Worm (Caenorhabditis elegans) whole organism, L2 larva: ENCODE measurements around the gene srw-144.

Experiments used
- C34F6.9 ChIP-seq: fragments of 150-350 bp; optimal IDR thresholded peaks from 2 replicates; lab custom pipeline; 2014; ENCODE audit warnings: missing biosample characterization, missing genetic modification characterization
- F13H6.1 ChIP-seq: sonication (generic microtip); optimal IDR thresholded peaks from 2 replicates; lab custom pipeline; 2016; ENCODE audit warnings: missing genetic modification characterization, missing compliant biosample characterization
- R02D3.7 ChIP-seq: fragments of 150-350 bp; optimal IDR thresholded peaks from 2 replicates; lab custom pipeline; 2014; ENCODE audit warnings: missing biosample characterization, missing genetic modification characterization
- Y55F3AM.14 ChIP-seq: fragments of 200-800 bp; sonication (Bioruptor generic); optimal IDR thresholded peaks from 2 replicates; lab custom pipeline; 2018; ENCODE audit warnings: mild to moderate bottlenecking, missing genetic modification characterization, missing compliant biosample characterization
- ZK546.5 ChIP-seq: sonication (generic microtip); optimal IDR thresholded peaks from 2 replicates; lab custom pipeline; 2017; ENCODE audit warnings: missing biosample characterization, missing genetic modification characterization
- alr-1 ChIP-seq: fragments of 150-350 bp; optimal IDR thresholded peaks from 2 replicates; lab custom pipeline; 2014; ENCODE audit warnings: missing biosample characterization, missing genetic modification characterization
- aly-2 ChIP-seq: fragments of 150-350 bp; optimal IDR thresholded peaks from 2 replicates; lab custom pipeline; 2014; ENCODE audit warnings: missing biosample characterization, missing genetic modification characterization
- ama-1 ChIP-seq: fragments of 150-350 bp; optimal IDR thresholded peaks from 2 replicates; lab custom pipeline; 2018; ENCODE audit warnings: inconsistent platforms
- blmp-1 ChIP-seq: sonication (generic microtip); optimal IDR thresholded peaks from 2 replicates; lab custom pipeline; 2017; ENCODE audit warnings: missing genetic modification characterization, mild to moderate bottlenecking, missing compliant biosample characterization, antibody characterized with exemption, moderate library complexity; ENCODE audit not compliant: insufficient read depth
- ceh-82 ChIP-seq: fragments of 150-350 bp; optimal IDR thresholded peaks from 2 replicates; lab custom pipeline; 2014; ENCODE audit warnings: missing biosample characterization, missing genetic modification characterization
- egl-27 ChIP-seq: sonication (generic microtip); optimal IDR thresholded peaks from 3 replicates; lab custom pipeline; 2017; ENCODE audit warnings: missing biosample characterization, missing genetic modification reagents, missing genetic modification characterization
- elt-3 ChIP-seq: sonication (generic microtip); optimal IDR thresholded peaks from 2 replicates; lab custom pipeline; 2017; ENCODE audit warnings: missing biosample characterization, missing genetic modification characterization
- fos-1 ChIP-seq: fragments of 150-350 bp; optimal IDR thresholded peaks from 2 replicates; lab custom pipeline; 2014; ENCODE audit warnings: missing biosample characterization, missing genetic modification characterization
- lin-11 ChIP-seq: fragments of 150-350 bp; sonication (generic microtip); optimal IDR thresholded peaks from 2 replicates; lab custom pipeline; 2014; ENCODE audit warnings: missing biosample characterization, missing genetic modification characterization, inconsistent platforms, mixed read lengths
- lin-13 ChIP-seq: fragments of 150-350 bp; optimal IDR thresholded peaks from 2 replicates; lab custom pipeline; 2014; ENCODE audit warnings: missing biosample characterization, missing genetic modification reagents, missing genetic modification characterization
- lin-39 ChIP-seq: fragments of 150-350 bp; optimal IDR thresholded peaks from 2 replicates; lab custom pipeline; 2014; ENCODE audit warnings: missing biosample characterization, missing genetic modification reagents, missing genetic modification characterization
- lsy-2 ChIP-seq, 2 experiments: fragments of 150-350 bp in 1 of 2; sonication (generic microtip) in 1 of 2; optimal IDR thresholded peaks; 2 replicates each; lab custom pipeline; 2014 to 2017; ENCODE audit warnings: missing biosample characterization in 2 of 2, missing genetic modification characterization in 2 of 2
- mbf-1 ChIP-seq: sonication (generic microtip); optimal IDR thresholded peaks from 2 replicates; lab custom pipeline; 2017; ENCODE audit warnings: missing biosample characterization, missing genetic modification characterization
- nhr-11 ChIP-seq: fragments of 150-350 bp; optimal IDR thresholded peaks from 2 replicates; lab custom pipeline; 2014; ENCODE audit warnings: missing biosample characterization, missing genetic modification characterization
- nhr-12 ChIP-seq: fragments of 150-350 bp; optimal IDR thresholded peaks from 2 replicates; lab custom pipeline; 2014; ENCODE audit warnings: missing biosample characterization, missing genetic modification characterization
- nhr-129 ChIP-seq: fragments of 150-350 bp; optimal IDR thresholded peaks from 2 replicates; lab custom pipeline; 2014; ENCODE audit warnings: missing biosample characterization, missing genetic modification characterization
- nhr-237 ChIP-seq: fragments of 150-350 bp; optimal IDR thresholded peaks from 2 replicates; lab custom pipeline; 2014; ENCODE audit warnings: missing biosample characterization, missing genetic modification characterization
- nhr-25 ChIP-seq: fragments of 150-350 bp; sonication (generic microtip); optimal IDR thresholded peaks from 3 replicates; lab custom pipeline; 2014; ENCODE audit warnings: missing biosample characterization, missing genetic modification characterization
- nhr-6 ChIP-seq: fragments of 150-350 bp; optimal IDR thresholded peaks from 2 replicates; lab custom pipeline; 2014; ENCODE audit warnings: missing biosample characterization, missing genetic modification characterization
- nhr-77 ChIP-seq: fragments of 150-350 bp; optimal IDR thresholded peaks from 2 replicates; lab custom pipeline; 2014; ENCODE audit warnings: missing biosample characterization, missing genetic modification characterization
- sma-3 ChIP-seq: sonication (generic microtip); optimal IDR thresholded peaks from 2 replicates; lab custom pipeline; 2016; ENCODE audit warnings: missing genetic modification reagents, missing genetic modification characterization, missing compliant biosample characterization
- sma-9 ChIP-seq, 2 experiments: fragments of 150-350 bp in 1 of 2; sonication (generic microtip) in 1 of 2; optimal IDR thresholded peaks; 2 replicates each; lab custom pipeline; 2014 to 2016; ENCODE audit warnings: missing genetic modification characterization in 2 of 2, mild to moderate bottlenecking in 1 of 2, missing biosample characterization in 1 of 2, missing compliant biosample characterization in 1 of 2, missing genetic modification reagents in 1 of 2, moderate library complexity in 1 of 2
- snpc-4 ChIP-seq: fragments of 150-350 bp; optimal IDR thresholded peaks from 2 replicates; lab custom pipeline; 2014; ENCODE audit warnings: missing biosample characterization, missing genetic modification characterization
- unc-55 ChIP-seq: fragments of 150-350 bp; sonication (generic microtip); optimal IDR thresholded peaks from 3 replicates; lab custom pipeline; 2014; ENCODE audit warnings: missing biosample characterization, missing genetic modification reagents, missing genetic modification characterization
- unc-62 ChIP-seq: fragments of 150-350 bp; optimal IDR thresholded peaks from 2 replicates; lab custom pipeline; 2014; ENCODE audit warnings: missing biosample characterization, missing genetic modification reagents, missing genetic modification characterization
- zag-1 ChIP-seq: fragments of 150-350 bp; optimal IDR thresholded peaks from 2 replicates; lab custom pipeline; 2014; ENCODE audit warnings: missing biosample characterization, missing genetic modification characterization
- ztf-1 ChIP-seq: fragments of 200-800 bp; sonication (Bioruptor generic); conservative IDR thresholded peaks from 2 replicates; pipeline ENCODE4 v1.3.6; 2022; ENCODE audit warnings: missing genetic modification characterization, missing compliant biosample characterization
- ztf-4 ChIP-seq: fragments of 150-350 bp; optimal IDR thresholded peaks from 2 replicates; lab custom pipeline; 2014; ENCODE audit warnings: missing biosample characterization, missing genetic modification characterization

srw-144 gene

DNA sequence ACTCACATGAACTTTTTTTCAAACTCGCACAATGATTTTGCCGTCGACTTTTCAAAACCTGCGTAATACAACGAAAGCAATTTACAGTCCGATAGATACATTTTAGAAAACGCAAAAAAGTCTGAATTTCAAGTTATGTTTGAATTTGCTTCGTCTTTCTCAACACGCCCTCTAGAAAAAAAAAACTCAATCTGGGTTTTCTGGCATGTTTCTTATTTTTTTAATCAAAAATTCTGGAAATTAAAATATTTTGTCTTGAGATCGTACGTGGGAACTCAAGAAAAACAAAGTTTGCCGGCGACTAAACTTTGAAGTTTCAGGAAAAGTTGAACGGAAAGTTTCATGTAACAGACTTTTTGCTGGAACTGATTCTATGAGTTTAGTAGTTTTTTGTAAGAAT lies 33.0 kb upstream of the srw-144 start, which contains the start of gene srw-115:
TSS of gene srw-115 (minus strand) at position 101 of the 400 bp plus-strand sequence.
- TF ChIP-seq unc-55 (GFP tag; lab: Kevin White, UChicago) (no peak), elt-3 (tag; lab: Kevin White, UChicago) (no peak), C34F6.9 (tag; lab: Kevin White, UChicago) (no peak), ztf-1 (GFP tag; lab: Robert Waterston, UW) (no peak), nhr-129 (no peak), lin-13 (GFP tag; lab: Kevin White, UChicago) (no peak), blmp-1 (tag; lab: Kevin White, UChicago) (no peak)

DNA sequence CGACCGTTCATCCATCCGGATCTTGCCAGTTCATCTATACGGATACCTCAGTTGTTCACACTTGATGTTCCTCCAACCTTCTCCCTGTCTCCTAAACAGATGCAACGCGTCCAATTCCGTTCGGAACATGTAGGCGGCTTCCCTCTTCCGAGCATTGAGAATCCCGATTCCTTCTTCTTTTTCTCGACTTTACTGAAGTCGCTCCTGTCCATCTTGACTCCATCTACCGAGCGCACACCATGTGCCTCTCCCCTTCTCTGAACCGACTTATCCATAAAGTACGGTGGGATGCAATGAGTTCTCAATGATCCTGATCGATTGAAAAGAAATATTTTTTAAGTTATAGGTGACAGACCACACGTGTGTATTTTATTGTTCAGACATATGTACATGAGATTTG lies 31.3 kb upstream of the srw-144 start:
- TF ChIP-seq sma-9 (GFP tag; optimal IDR thresholded peaks at IDR 0.05; lab: Kevin White, UChicago) (no peak), sma-9 (tag; optimal IDR thresholded peaks at IDR 0.05; lab: Kevin White, UChicago) (no peak), nhr-12 (tag; lab: Kevin White, UChicago) (no peak), Y55F3AM.14 (GFP tag; lab: Kevin White, UChicago) (no peak), zag-1 (tag; lab: Kevin White, UChicago) (no peak), alr-1 (tag; lab: Kevin White, UChicago) (no peak), nhr-11 (no peak), nhr-77 (tag; lab: Kevin White, UChicago) (no peak), lin-39 (tag; lab: Kevin White, UChicago) (no peak), snpc-4 (tag; lab: Kevin White, UChicago) (no peak), mbf-1 (tag; lab: Kevin White, UChicago) (no peak)

DNA sequence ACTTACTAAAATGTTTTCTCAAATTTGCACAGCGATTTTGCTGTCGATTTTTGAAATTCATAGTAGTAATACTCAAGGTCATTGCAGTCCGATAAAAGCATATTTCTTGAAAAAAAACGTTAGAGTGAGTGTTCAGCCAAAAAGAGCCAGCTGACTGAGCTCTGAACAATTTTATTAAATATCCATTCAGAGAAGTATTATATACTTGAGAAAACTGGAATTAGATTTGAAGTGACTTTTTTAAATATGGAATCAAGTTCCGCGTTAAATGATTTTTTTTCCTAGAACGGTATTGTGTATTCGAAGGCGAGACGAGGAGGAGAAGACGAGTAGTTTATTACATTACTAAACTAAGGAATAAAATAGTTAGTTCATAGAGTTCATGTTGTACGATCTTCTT lies 30.7 kb upstream of the srw-144 start, which contains the start of gene srw-121:
TSS of gene srw-121 (minus strand) at position 101 of the 400 bp plus-strand sequence.
- TF ChIP-seq blmp-1 (tag; lab: Kevin White, UChicago) (no peak), sma-3 (GFP tag; lab: Kevin White, UChicago) (no peak), mbf-1 (tag; lab: Kevin White, UChicago) (no peak), fos-1 (tag; lab: Kevin White, UChicago) (no peak), ztf-1 (GFP tag; lab: Robert Waterston, UW) (no peak), lin-11 (tag; lab: Kevin White, UChicago) (no peak), aly-2 (no peak), C34F6.9 (tag; lab: Kevin White, UChicago) (no peak), R02D3.7 (no peak), unc-62 (GFP tag; lab: Kevin White, UChicago) (no peak), nhr-25 (tag; lab: Kevin White, UChicago) (no peak), ZK546.5 (tag; lab: Kevin White, UChicago) (no peak), ama-1 (lab: Kevin White, UChicago) (no peak), nhr-237 (tag; lab: Kevin White, UChicago) (no peak), Y55F3AM.14 (GFP tag; lab: Kevin White, UChicago) (no peak)

DNA sequence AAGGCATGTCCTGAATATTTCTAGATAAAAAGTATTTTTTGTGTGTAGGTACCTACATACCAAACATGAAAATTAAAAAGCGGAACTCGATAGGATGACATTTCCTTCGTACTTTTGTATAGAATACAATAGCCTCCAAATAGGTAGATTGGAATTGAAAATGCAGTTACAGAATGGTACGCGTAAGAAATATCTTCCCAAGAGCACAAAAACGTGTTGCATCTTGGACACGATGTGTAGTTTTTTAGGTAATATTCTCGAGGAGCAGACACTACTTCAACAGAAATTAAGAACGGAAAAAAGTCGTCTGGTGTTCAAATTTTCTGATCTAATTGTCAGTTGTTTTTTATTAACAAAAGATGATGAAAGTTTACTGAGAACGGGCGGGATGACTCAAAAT lies 26.6 kb upstream of the srw-144 start, which contains the start of gene srh-85:
TSS of gene srh-85 (minus strand) at position 101 of the 400 bp plus-strand sequence.
- TF ChIP-seq lin-13 (GFP tag; lab: Kevin White, UChicago) (no peak), alr-1 (tag; lab: Kevin White, UChicago) (no peak), mbf-1 (tag; lab: Kevin White, UChicago) (no peak), ZK546.5 (tag; lab: Kevin White, UChicago) (no peak), Y55F3AM.14 (GFP tag; lab: Kevin White, UChicago) (no peak), C34F6.9 (tag; lab: Kevin White, UChicago) (no peak), egl-27 (tag; lab: Kevin White, UChicago) (no peak), nhr-237 (tag; lab: Kevin White, UChicago) (no peak), sma-3 (GFP tag; lab: Kevin White, UChicago) (no peak), nhr-6 (tag; lab: Kevin White, UChicago) (no peak), lin-39 (tag; lab: Kevin White, UChicago) (no peak), lsy-2 (tag; optimal IDR thresholded peaks at IDR 0.05; lab: Kevin White, UChicago) (no peak), F13H6.1 (tag; lab: Kevin White, UChicago) (no peak), snpc-4 (tag; lab: Kevin White, UChicago) (no peak), nhr-25 (tag; lab: Kevin White, UChicago) (no peak), ceh-82 (tag; lab: Kevin White, UChicago) (no peak), lin-11 (tag; lab: Kevin White, UChicago) (no peak), ztf-4 (no peak)
